Worm (Caenorhabditis elegans) whole organism, mixed stage, embryonic: Measurements from ENCODE around the gene srlf-23.

Source experiments
- M03D4.4 ChIP-seq: sonication (generic microtip); optimal IDR thresholded peaks from 2 replicates; lab custom pipeline; 2017; ENCODE audit warnings: mild to moderate bottlenecking, missing genetic modification characterization, missing compliant biosample characterization
- bed-3 ChIP-seq: fragments of 200-800 bp; sonication (Bioruptor generic); optimal IDR thresholded peaks from 3 replicates; lab custom pipeline; 2018; ENCODE audit warnings: mild to moderate bottlenecking, missing genetic modification characterization, moderate library complexity, missing compliant biosample characterization
- blmp-1 ChIP-seq: fragments of 150-350 bp; optimal IDR thresholded peaks from 2 replicates; lab custom pipeline; 2014; ENCODE audit warnings: missing biosample characterization, missing genetic modification characterization
- ceh-39 ChIP-seq: fragments of 150-350 bp; optimal IDR thresholded peaks from 2 replicates; lab custom pipeline; 2014; ENCODE audit warnings: missing biosample characterization, missing genetic modification characterization
- ceh-43 ChIP-seq: fragments of 200-800 bp; sonication (Bioruptor generic); optimal IDR thresholded peaks from 2 replicates; lab custom pipeline; 2018; ENCODE audit warnings: mild to moderate bottlenecking, missing genetic modification characterization, moderate library complexity, missing compliant biosample characterization
- ceh-83 ChIP-seq: fragments of 200-800 bp; sonication (Bioruptor generic); optimal IDR thresholded peaks from 2 replicates; lab custom pipeline; 2018; ENCODE audit warnings: mild to moderate bottlenecking, missing genetic modification characterization, missing compliant biosample characterization
- ces-1 ChIP-seq: fragments of 150-350 bp; optimal IDR thresholded peaks from 2 replicates; lab custom pipeline; 2014; ENCODE audit warnings: missing biosample characterization, missing genetic modification reagents, missing genetic modification characterization
- cnd-1 ChIP-seq: fragments of 200-800 bp; sonication (Bioruptor generic); optimal IDR thresholded peaks from 2 replicates; lab custom pipeline; 2018; ENCODE audit warnings: mild to moderate bottlenecking, missing genetic modification characterization, missing compliant biosample characterization
- drap-1 ChIP-seq: fragments of 200-800 bp; sonication (Bioruptor generic); optimal IDR thresholded peaks from 3 replicates; lab custom pipeline; 2018; ENCODE audit warnings: mild to moderate bottlenecking, missing genetic modification characterization, missing compliant biosample characterization
- elt-1 ChIP-seq: sonication (generic microtip); optimal IDR thresholded peaks from 2 replicates; lab custom pipeline; 2017; ENCODE audit warnings: missing genetic modification characterization, mild to moderate bottlenecking, missing compliant biosample characterization, antibody characterized with exemption, moderate library complexity, borderline replicate concordance; ENCODE audit not compliant: insufficient read depth
- elt-3 ChIP-seq: fragments of 150-350 bp; optimal IDR thresholded peaks from 2 replicates; lab custom pipeline; 2014; ENCODE audit warnings: missing biosample characterization, missing genetic modification characterization
- flh-1 ChIP-seq: fragments of 200-800 bp; sonication (Bioruptor generic); optimal IDR thresholded peaks from 2 replicates; lab custom pipeline; 2018; ENCODE audit warnings: mild to moderate bottlenecking, missing genetic modification characterization, moderate library complexity, missing compliant biosample characterization
- ham-2 ChIP-seq: fragments of 200-800 bp; sonication (Bioruptor generic); optimal IDR thresholded peaks from 2 replicates; lab custom pipeline; 2018; ENCODE audit warnings: mild to moderate bottlenecking, missing genetic modification characterization, missing compliant biosample characterization
- hlh-1 ChIP-seq: fragments of 150-350 bp; optimal IDR thresholded peaks from 2 replicates; lab custom pipeline; 2014; ENCODE audit warnings: missing biosample characterization, missing genetic modification reagents, missing genetic modification characterization
- lin-13 ChIP-seq: fragments of 150-350 bp; optimal IDR thresholded peaks from 2 replicates; lab custom pipeline; 2014; ENCODE audit warnings: missing biosample characterization, missing genetic modification characterization
- lin-32 ChIP-seq: fragments of 200-800 bp; sonication (Bioruptor generic); optimal IDR thresholded peaks from 2 replicates; lab custom pipeline; 2018; ENCODE audit warnings: mild to moderate bottlenecking, missing genetic modification characterization, missing compliant biosample characterization
- lsy-2 ChIP-seq: fragments of 150-350 bp; optimal IDR thresholded peaks from 2 replicates; lab custom pipeline; 2014; ENCODE audit warnings: missing biosample characterization, missing genetic modification characterization
- mab-5 ChIP-seq: fragments of 150-350 bp; optimal IDR thresholded peaks from 2 replicates; lab custom pipeline; 2014; ENCODE audit warnings: missing biosample characterization, missing genetic modification characterization
- mep-1 ChIP-seq: fragments of 150-350 bp; optimal IDR thresholded peaks from 2 replicates; lab custom pipeline; 2017; ENCODE audit warnings: missing biosample characterization, missing genetic modification reagents, missing genetic modification characterization, inconsistent platforms
- mls-2 ChIP-seq: sonication (generic microtip); optimal IDR thresholded peaks from 2 replicates; lab custom pipeline; 2016; ENCODE audit warnings: mild to moderate bottlenecking, missing genetic modification characterization, moderate library complexity, missing compliant biosample characterization
- nhr-12 ChIP-seq: fragments of 150-350 bp; optimal IDR thresholded peaks from 2 replicates; lab custom pipeline; 2014; ENCODE audit warnings: missing biosample characterization, missing genetic modification characterization
- nhr-2 ChIP-seq: fragments of 150-350 bp; optimal IDR thresholded peaks from 2 replicates; lab custom pipeline; 2014; ENCODE audit warnings: missing biosample characterization, missing genetic modification characterization
- nhr-237 ChIP-seq: fragments of 150-350 bp; optimal IDR thresholded peaks from 2 replicates; lab custom pipeline; 2014; ENCODE audit warnings: missing biosample characterization, missing genetic modification characterization
- nhr-28 ChIP-seq: fragments of 150-350 bp; optimal IDR thresholded peaks from 2 replicates; lab custom pipeline; 2014; ENCODE audit warnings: missing biosample characterization, missing genetic modification characterization
- nhr-76 ChIP-seq: sonication (generic microtip); optimal IDR thresholded peaks from 2 replicates; lab custom pipeline; 2017; ENCODE audit warnings: missing biosample characterization, missing genetic modification characterization
- pha-4 ChIP-seq: fragments of 150-350 bp; optimal IDR thresholded peaks from 2 replicates; lab custom pipeline; 2018; ENCODE audit warnings: missing biosample characterization, missing genetic modification reagents, missing genetic modification characterization
- sem-2 ChIP-seq: fragments of 200-800 bp; sonication (Bioruptor generic); optimal IDR thresholded peaks from 2 replicates; lab custom pipeline; 2018; ENCODE audit warnings: mild to moderate bottlenecking, missing genetic modification characterization, missing compliant biosample characterization
- snpc-4 ChIP-seq: fragments of 150-350 bp; optimal IDR thresholded peaks from 2 replicates; lab custom pipeline; 2014; ENCODE audit warnings: missing biosample characterization, missing genetic modification characterization
- sptf-1 ChIP-seq: sonication (generic microtip); optimal IDR thresholded peaks from 2 replicates; lab custom pipeline; 2017; ENCODE audit warnings: mild to moderate bottlenecking, missing genetic modification characterization, moderate library complexity, missing compliant biosample characterization
- tbx-8 ChIP-seq: fragments of 200-800 bp; sonication (Bioruptor generic); optimal IDR thresholded peaks from 2 replicates; lab custom pipeline; 2018; ENCODE audit warnings: mild to moderate bottlenecking, missing genetic modification characterization, moderate library complexity, missing compliant biosample characterization
- unc-120 ChIP-seq: sonication (generic microtip); optimal IDR thresholded peaks from 2 replicates; lab custom pipeline; 2017; ENCODE audit warnings: missing genetic modification characterization, missing compliant biosample characterization; ENCODE audit not compliant: poor library complexity, severe bottlenecking
- unc-39 ChIP-seq: fragments of 150-350 bp; optimal IDR thresholded peaks from 2 replicates; lab custom pipeline; 2014; ENCODE audit warnings: missing biosample characterization, missing genetic modification characterization
- unc-62 ChIP-seq: fragments of 150-350 bp; optimal IDR thresholded peaks from 2 replicates; lab custom pipeline; 2014; ENCODE audit warnings: missing biosample characterization, missing genetic modification reagents, missing genetic modification characterization
- zip-8 ChIP-seq: fragments of 150-350 bp; optimal IDR thresholded peaks from 2 replicates; lab custom pipeline; 2014; ENCODE audit warnings: missing biosample characterization, missing genetic modification characterization
- ztf-11 ChIP-seq: fragments of 150-350 bp; optimal IDR thresholded peaks from 2 replicates; lab custom pipeline; 2014; ENCODE audit warnings: missing biosample characterization, missing genetic modification characterization

srlf-23 gene

ce11 chrV:915716-916115 is 22.4 kb upstream of the srlf-23 start:
- TF ChIP-seq unc-62 (no peak), lin-32 (GFP tag; lab: Kevin White, UChicago) (no peak), elt-3 (no peak), mls-2 (tag; lab: Kevin White, UChicago) (no peak), zip-8 (no peak), nhr-12 (tag; lab: Kevin White, UChicago) (no peak), nhr-2 (no peak), pha-4 (no peak), elt-1 (no peak), ceh-43 (no peak), sptf-1 (tag; lab: Kevin White, UChicago) (no peak), hlh-1 (tag; lab: Kevin White, UChicago) (no peak), unc-120 (tag; lab: Kevin White, UChicago) (no peak), ztf-11 (tag; lab: Kevin White, UChicago) (no peak), ces-1 (GFP tag; lab: Kevin White, UChicago) (no peak), ceh-83 (GFP tag; lab: Kevin White, UChicago) (no peak)

ce11 chrV:911474-911873 is 18.1 kb upstream of the srlf-23 start, which contains the start of gene adh-5:
Gene adh-5 (plus strand): TSS chrV:911774.
- TF ChIP-seq hlh-1 (tag; lab: Kevin White, UChicago) (no peak), snpc-4 (tag; lab: Kevin White, UChicago) (no peak), M03D4.4 (tag; lab: Kevin White, UChicago) (no peak), ceh-39 (tag; lab: Kevin White, UChicago) (no peak)

- no peak for TF ChIP-seq hlh-1 (tag; lab: Kevin White, UChicago)
- TF ChIP-seq elt-1: peak; percentile 81
- TF ChIP-seq blmp-1 (tag; lab: Kevin White, UChicago): no peak
Observed at ce11 chrV:910588-910987, 17.3 kb upstream of the srlf-23 start.

- TF ChIP-seq nhr-12 (tag; lab: Kevin White, UChicago): no peak
- TF ChIP-seq mab-5 (tag; lab: Kevin White, UChicago): no peak
- TF ChIP-seq sptf-1 (tag; lab: Kevin White, UChicago): no peak
- no peak for TF ChIP-seq ces-1 (GFP tag; lab: Kevin White, UChicago)
- TF ChIP-seq lin-32 (GFP tag; lab: Kevin White, UChicago): no peak
- TF ChIP-seq ztf-11 (tag; lab: Kevin White, UChicago): no peak
- TF ChIP-seq nhr-237 (tag; lab: Kevin White, UChicago): no peak
- no peak for TF ChIP-seq nhr-76 (tag; lab: Kevin White, UChicago)
- TF ChIP-seq zip-8: no peak
- no peak for TF ChIP-seq snpc-4 (tag; lab: Kevin White, UChicago)
- TF ChIP-seq elt-3: no peak
- no peak for TF ChIP-seq mep-1 (tag; lab: Kevin White, UChicago)
- TF ChIP-seq unc-62: no peak
- no peak for TF ChIP-seq elt-1
- TF ChIP-seq blmp-1 (tag; lab: Kevin White, UChicago): no peak
- TF ChIP-seq ham-2 (GFP tag; lab: Kevin White, UChicago): no peak
- no peak for TF ChIP-seq tbx-8 (GFP tag; lab: Kevin White, UChicago)
- TF ChIP-seq M03D4.4 (tag; lab: Kevin White, UChicago): no peak
Observed at ce11 chrV:908681-909080, 15.3 kb upstream of the srlf-23 start.

ce11 chrV:904232-904983 is 11.1 kb upstream of the srlf-23 start, which contains the start of gene trm-2A:
Gene trm-2A (plus strand): TSS chrV:904963.
- TF ChIP-seq elt-3 (no peak), lsy-2 (tag; lab: Kevin White, UChicago) (peak; percentile 51), unc-39 (tag; lab: Kevin White, UChicago) (no peak), ceh-43 (no peak), M03D4.4 (tag; lab: Kevin White, UChicago) (no peak), blmp-1 (tag; lab: Kevin White, UChicago) (no peak), ceh-39 (tag; lab: Kevin White, UChicago) (peak; percentile 38), nhr-2 (no peak), sptf-1 (tag; lab: Kevin White, UChicago) (no peak), sem-2 (GFP tag; lab: Kevin White, UChicago) (no peak), cnd-1 (tag; lab: Kevin White, UChicago) (no peak), hlh-1 (tag; lab: Kevin White, UChicago) (peak; percentile 17), elt-1 (no peak), nhr-76 (tag; lab: Kevin White, UChicago) (no peak), lin-13 (tag; lab: Kevin White, UChicago) (peak; percentile 59), drap-1 (no peak), ceh-83 (GFP tag; lab: Kevin White, UChicago) (no peak), nhr-237 (tag; lab: Kevin White, UChicago) (peak; percentile 37), ztf-11 (tag; lab: Kevin White, UChicago) (no peak), unc-62 (no peak), flh-1 (no peak), nhr-28 (tag; lab: Kevin White, UChicago) (no peak), unc-120 (tag; lab: Kevin White, UChicago) (peak; percentile 4), tbx-8 (GFP tag; lab: Kevin White, UChicago) (no peak), ces-1 (GFP tag; lab: Kevin White, UChicago) (peak; percentile 50), bed-3 (GFP tag; lab: Kevin White, UChicago) (no peak), pha-4 (peak; percentile 63), zip-8 (no peak), snpc-4 (tag; lab: Kevin White, UChicago) (no peak), nhr-12 (tag; lab: Kevin White, UChicago) (no peak), mab-5 (tag; lab: Kevin White, UChicago) (no peak), mls-2 (tag; lab: Kevin White, UChicago) (no peak), ham-2 (GFP tag; lab: Kevin White, UChicago) (no peak), mep-1 (tag; lab: Kevin White, UChicago) (peak; percentile 81), lin-32 (GFP tag; lab: Kevin White, UChicago) (no peak)
